Worm (Caenorhabditis elegans) whole organism, mixed stage, embryonic: Measurements from ENCODE around the gene srg-45.

Source experiments
- bed-3 ChIP-seq: fragments of 200-800 bp; sonication (Bioruptor generic); optimal IDR thresholded peaks from 3 replicates; lab custom pipeline; 2018; ENCODE audit warnings: mild to moderate bottlenecking, missing genetic modification characterization, moderate library complexity, missing compliant biosample characterization
- elt-1 ChIP-seq: sonication (generic microtip); optimal IDR thresholded peaks from 2 replicates; lab custom pipeline; 2017; ENCODE audit warnings: missing genetic modification characterization, mild to moderate bottlenecking, missing compliant biosample characterization, antibody characterized with exemption, moderate library complexity, borderline replicate concordance; ENCODE audit not compliant: insufficient read depth
- elt-3 ChIP-seq: fragments of 150-350 bp; optimal IDR thresholded peaks from 2 replicates; lab custom pipeline; 2014; ENCODE audit warnings: missing biosample characterization, missing genetic modification characterization
- nhr-12 ChIP-seq: fragments of 150-350 bp; optimal IDR thresholded peaks from 2 replicates; lab custom pipeline; 2014; ENCODE audit warnings: missing biosample characterization, missing genetic modification characterization
- nhr-237 ChIP-seq: fragments of 150-350 bp; optimal IDR thresholded peaks from 2 replicates; lab custom pipeline; 2014; ENCODE audit warnings: missing biosample characterization, missing genetic modification characterization
- nhr-28 ChIP-seq: fragments of 150-350 bp; optimal IDR thresholded peaks from 2 replicates; lab custom pipeline; 2014; ENCODE audit warnings: missing biosample characterization, missing genetic modification characterization
- nhr-76 ChIP-seq: sonication (generic microtip); optimal IDR thresholded peaks from 2 replicates; lab custom pipeline; 2017; ENCODE audit warnings: missing biosample characterization, missing genetic modification characterization
- unc-120 ChIP-seq: sonication (generic microtip); optimal IDR thresholded peaks from 2 replicates; lab custom pipeline; 2017; ENCODE audit warnings: missing genetic modification characterization, missing compliant biosample characterization; ENCODE audit not compliant: poor library complexity, severe bottlenecking
- unc-62 ChIP-seq: fragments of 150-350 bp; optimal IDR thresholded peaks from 2 replicates; lab custom pipeline; 2014; ENCODE audit warnings: missing biosample characterization, missing genetic modification reagents, missing genetic modification characterization
- ztf-11 ChIP-seq: fragments of 150-350 bp; optimal IDR thresholded peaks from 2 replicates; lab custom pipeline; 2014; ENCODE audit warnings: missing biosample characterization, missing genetic modification characterization

DNA sequence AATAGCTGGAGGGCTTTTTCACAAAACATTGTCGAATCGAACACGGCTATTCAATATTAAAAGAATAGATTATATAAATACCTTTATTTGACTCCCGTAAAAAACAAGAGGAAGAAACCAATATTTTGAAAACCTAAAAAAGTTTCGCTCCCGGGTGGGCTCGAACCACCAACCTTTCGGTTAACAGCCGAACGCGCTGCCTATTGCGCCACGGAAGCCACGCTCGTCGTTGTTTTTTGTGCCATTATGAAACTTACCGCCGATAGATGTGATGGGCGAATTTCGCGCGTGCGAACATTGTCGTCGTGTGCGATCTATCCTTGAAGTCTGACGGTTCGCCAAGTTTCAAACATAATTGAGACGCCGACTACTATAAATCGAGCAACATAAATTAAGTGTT lies 24.5 kb downstream of the srg-45 start:
- no peak for TF ChIP-seq nhr-237 (tag; lab: Kevin White, UChicago)
- no peak for TF ChIP-seq nhr-12 (tag; lab: Kevin White, UChicago)
- TF ChIP-seq elt-1 (tag; lab: Kevin White, UChicago), result no peak
- no peak for TF ChIP-seq ztf-11 (tag; lab: Kevin White, UChicago)
- TF ChIP-seq elt-3 (tag; lab: Kevin White, UChicago), result no peak
- no peak for TF ChIP-seq unc-62 (GFP tag; lab: Kevin White, UChicago)
- peak; percentile 1 for TF ChIP-seq bed-3 (GFP tag; lab: Kevin White, UChicago)
- TF ChIP-seq nhr-76 (tag; lab: Kevin White, UChicago), result no peak
- no peak for TF ChIP-seq unc-120 (tag; lab: Kevin White, UChicago)
- no peak for TF ChIP-seq nhr-28
